Worm (Caenorhabditis elegans): ENCODE data around the gene Y69H2.9.

- TF ChIP-seq tab-1 (GFP tag; IDR thresholded peaks at IDR 0.05) (no peak), ref-1 (GFP tag; conservative IDR thresholded peaks at IDR 0.05) (no peak), med-1 (GFP tag; optimal IDR thresholded peaks at IDR 0.05; ENCODE audit: insufficient read depth) (no peak), ztf-29 (GFP tag; IDR thresholded peaks at IDR 0.05) (no peak), flt-1 (GFP tag; IDR thresholded peaks at IDR 0.05) (no peak), ztf-23 (GFP tag; IDR thresholded peaks at IDR 0.05) (no peak), klf-2 (GFP tag; conservative IDR thresholded peaks at IDR 0.05) (no peak), cog-1 (tag; optimal IDR thresholded peaks at IDR 0.05) (no peak)
Measured at ce11 chrV:18733942-18734341, 32.6 kb downstream of the Y69H2.9 start.
